Fruit fly (Drosophila melanogaster) whole organism, embryonic: Measurements from ENCODE around the gene SrpRalpha.

Experiments used
- Ada2b ChIP-seq: fragments of 200-800 bp; sonication (Bioruptor generic); IDR thresholded peaks from 2 replicates; pipeline ENCODE4 v1.3.6; 2022; ENCODE audit warnings: missing biosample characterization, missing genetic modification characterization
- BtbVII ChIP-seq: fragments of 200-800 bp; sonication (Bioruptor generic); optimal IDR thresholded peaks from 3 replicates; lab custom pipeline; 2017; ENCODE audit warnings: missing biosample characterization, mild to moderate bottlenecking, missing genetic modification characterization
- CG11560 ChIP-seq: fragments of 200-800 bp; sonication (Bioruptor generic); IDR thresholded peaks from 3 replicates; pipeline ENCODE4 v1.3.6; 2022; ENCODE audit warnings: missing biosample characterization, missing genetic modification characterization
- CG12219 ChIP-seq: fragments of 200-800 bp; sonication (Bioruptor generic); optimal IDR thresholded peaks from 3 replicates; lab custom pipeline; 2018; ENCODE audit warnings: missing biosample characterization, mild to moderate bottlenecking, missing genetic modification characterization
- CG14965 ChIP-seq: fragments of 200-800 bp; sonication (Bioruptor generic); optimal IDR thresholded peaks from 2 replicates; lab custom pipeline; 2016; ENCODE audit warnings: missing biosample characterization, missing genetic modification characterization, borderline replicate concordance
- CG15601 ChIP-seq: fragments of 200-800 bp; sonication (Bioruptor generic); optimal IDR thresholded peaks from 3 replicates; lab custom pipeline; 2019; ENCODE audit warnings: missing biosample characterization, mild to moderate bottlenecking, missing genetic modification characterization, moderate library complexity
- CG16813 ChIP-seq: fragments of 200-800 bp; sonication (Bioruptor generic); IDR thresholded peaks from 3 replicates; pipeline ENCODE4 v1.3.6; 2022; ENCODE audit warnings: missing biosample characterization, missing genetic modification characterization; ENCODE audit not compliant: partially characterized antibody
- CG3065 ChIP-seq: fragments of 200-800 bp; sonication (Bioruptor generic); optimal IDR thresholded peaks from 2 replicates; lab custom pipeline; 2016; ENCODE audit warnings: missing biosample characterization, missing genetic modification characterization
- CG32767 ChIP-seq: fragments of 200-800 bp; sonication (Bioruptor generic); IDR thresholded peaks from 2 replicates; pipeline ENCODE4 v1.3.6; 2022; ENCODE audit warnings: missing biosample characterization, missing genetic modification characterization
- CG34224 ChIP-seq: fragments of 200-800 bp; sonication (Bioruptor generic); IDR thresholded peaks from 3 replicates; pipeline ENCODE4 v1.3.6; 2022; ENCODE audit warnings: missing biosample characterization, missing genetic modification characterization; ENCODE audit not compliant: partially characterized antibody
- CG4282 ChIP-seq: fragments of 200-800 bp; sonication (Bioruptor generic); optimal IDR thresholded peaks from 2 replicates; lab custom pipeline; 2016; ENCODE audit warnings: missing biosample characterization, missing genetic modification characterization
- CG4424 ChIP-seq: fragments of 200-800 bp; sonication (Bioruptor generic); optimal IDR thresholded peaks from 3 replicates; lab custom pipeline; 2016; ENCODE audit warnings: missing biosample characterization, missing genetic modification characterization
- CG6175 ChIP-seq: fragments of 200-800 bp; sonication (Bioruptor generic); IDR thresholded peaks from 3 replicates; pipeline ENCODE4 v1.3.6; 2022; ENCODE audit warnings: missing biosample characterization, missing genetic modification characterization
- CG6272 ChIP-seq: fragments of 200-800 bp; sonication (Bioruptor generic); IDR thresholded peaks from 2 replicates; pipeline ENCODE4 v1.3.6; 2022; ENCODE audit warnings: missing biosample characterization, missing genetic modification characterization
- CG6654 ChIP-seq: fragments of 200-800 bp; sonication (Bioruptor generic); optimal IDR thresholded peaks from 2 replicates; lab custom pipeline; 2017; ENCODE audit warnings: missing biosample characterization, mild to moderate bottlenecking, missing genetic modification characterization
- CG6765 ChIP-seq: fragments of 200-800 bp; sonication (Bioruptor generic); optimal IDR thresholded peaks from 3 replicates; lab custom pipeline; 2017; ENCODE audit warnings: missing biosample characterization, mild to moderate bottlenecking, missing genetic modification characterization
- CG7928 ChIP-seq: fragments of 200-800 bp; sonication (Bioruptor generic); optimal IDR thresholded peaks from 2 replicates; lab custom pipeline; 2017; ENCODE audit warnings: missing biosample characterization, mild to moderate bottlenecking, missing genetic modification characterization
- CG8089 ChIP-seq: fragments of 200-800 bp; sonication (Bioruptor generic); optimal IDR thresholded peaks from 3 replicates; lab custom pipeline; 2016; ENCODE audit warnings: missing biosample characterization, missing genetic modification characterization
- CG8944 ChIP-seq: fragments of 200-800 bp; sonication (Bioruptor generic); optimal IDR thresholded peaks from 3 replicates; lab custom pipeline; 2016; ENCODE audit warnings: missing biosample characterization, missing genetic modification characterization
- CG9817 ChIP-seq: fragments of 200-800 bp; sonication (Bioruptor generic); optimal IDR thresholded peaks from 2 replicates; lab custom pipeline; 2018; ENCODE audit warnings: missing biosample characterization, mild to moderate bottlenecking, missing genetic modification characterization, moderate library complexity
- CHES-1-like ChIP-seq: fragments of 200-800 bp; sonication (Bioruptor generic); optimal IDR thresholded peaks from 2 replicates; lab custom pipeline; 2016; ENCODE audit warnings: missing biosample characterization, missing genetic modification characterization
- D19A ChIP-seq: fragments of 200-800 bp; optimal IDR thresholded peaks from 3 replicates; lab custom pipeline; 2019; ENCODE audit warnings: missing biosample characterization, mild to moderate bottlenecking, missing genetic modification characterization, moderate library complexity
- Dad ChIP-seq: fragments of 200-800 bp; sonication (Bioruptor generic); optimal IDR thresholded peaks from 3 replicates; lab custom pipeline; 2016; ENCODE audit warnings: missing biosample characterization, missing genetic modification characterization
- Dfd ChIP-seq, 2 experiments: fragments of >200 bp; optimal IDR thresholded peaks; 2 replicates each; lab custom pipeline; 2017; ENCODE audit warnings: missing biosample characterization in 2 of 2, missing genetic modification characterization in 2 of 2
- Hsf ChIP-seq: fragments of 200-800 bp; sonication (Bioruptor generic); optimal IDR thresholded peaks from 3 replicates; lab custom pipeline; 2016; ENCODE audit warnings: missing biosample characterization, missing genetic modification characterization
- Nf-YB ChIP-seq: fragments of 200-800 bp; sonication (Bioruptor generic); optimal IDR thresholded peaks from 3 replicates; lab custom pipeline; 2019; ENCODE audit warnings: missing biosample characterization, mild to moderate bottlenecking, missing genetic modification characterization, moderate library complexity
- Oaz ChIP-seq: fragments of 200-800 bp; sonication (Bioruptor generic); IDR thresholded peaks from 2 replicates; pipeline ENCODE4 v1.3.6; 2022; ENCODE audit warnings: missing biosample characterization, missing genetic modification characterization
- Poxn ChIP-seq: fragments of 200-800 bp; sonication (Bioruptor generic); IDR thresholded peaks from 2 replicates; pipeline ENCODE4 v1.3.6; 2022; ENCODE audit warnings: missing biosample characterization, missing genetic modification characterization
- Rfx ChIP-seq: fragments of 200-800 bp; sonication (Bioruptor generic); IDR thresholded peaks from 2 replicates; pipeline ENCODE4 v1.3.6; 2022; ENCODE audit warnings: missing biosample characterization, missing genetic modification characterization
- Taf1 ChIP-seq: fragments of 200-800 bp; sonication (Bioruptor generic); IDR thresholded peaks from 2 replicates; pipeline ENCODE4 v1.3.6; 2022; ENCODE audit warnings: missing biosample characterization, missing genetic modification characterization
- Usf ChIP-seq: fragments of 200-800 bp; sonication (Bioruptor generic); optimal IDR thresholded peaks from 2 replicates; lab custom pipeline; 2017; ENCODE audit warnings: missing genotype, missing biosample characterization, missing genetic modification characterization
- ab ChIP-seq: fragments of 200-800 bp; sonication (Bioruptor generic); optimal IDR thresholded peaks from 2 replicates; lab custom pipeline; 2016; ENCODE audit warnings: missing biosample characterization, missing genetic modification characterization
- al ChIP-seq: fragments of 200-800 bp; sonication (Bioruptor generic); IDR thresholded peaks from 2 replicates; pipeline ENCODE4 v1.3.6; 2022; ENCODE audit warnings: missing biosample characterization, missing genetic modification characterization
- ase ChIP-seq: fragments of 200-800 bp; sonication (Bioruptor generic); IDR thresholded peaks from 3 replicates; pipeline ENCODE4 v1.3.6; 2022; ENCODE audit warnings: missing biosample characterization, missing genetic modification characterization
- ash1 ChIP-seq: fragments of 200-800 bp; sonication (Bioruptor generic); optimal IDR thresholded peaks from 2 replicates; lab custom pipeline; 2018; ENCODE audit warnings: missing biosample characterization, mild to moderate bottlenecking, missing genetic modification characterization
- bsh ChIP-seq, 2 experiments: fragments of 200-800 bp; sonication (Bioruptor generic); optimal IDR thresholded peaks; 2 replicates each; lab custom pipeline; 2017 to 2018; ENCODE audit warnings: mild to moderate bottlenecking in 2 of 2, missing biosample characterization in 2 of 2, missing genetic modification characterization in 2 of 2, moderate library complexity in 1 of 2
- cad ChIP-seq: fragments of >200 bp; optimal IDR thresholded peaks from 2 replicates; lab custom pipeline; 2017; ENCODE audit warnings: missing biosample characterization, missing genetic modification characterization
- chinmo ChIP-seq: fragments of 200-800 bp; sonication (Bioruptor generic); IDR thresholded peaks from 4 replicates; pipeline ENCODE4 v1.3.6; 2022; ENCODE audit warnings: missing biosample characterization, missing genetic modification characterization; ENCODE audit not compliant: partially characterized antibody
- dan ChIP-seq: fragments of 200-800 bp; sonication (Bioruptor generic); IDR thresholded peaks from 2 replicates; pipeline ENCODE4 v1.3.6; 2022; ENCODE audit warnings: missing biosample characterization, missing genetic modification characterization
- danr ChIP-seq: fragments of 200-800 bp; sonication (Bioruptor generic); IDR thresholded peaks from 2 replicates; pipeline ENCODE4 v1.3.6; 2022; ENCODE audit warnings: missing biosample characterization, missing genetic modification characterization
- disco-r ChIP-seq: fragments of 200-800 bp; sonication (Bioruptor generic); optimal IDR thresholded peaks from 2 replicates; lab custom pipeline; 2016; ENCODE audit warnings: missing biosample characterization, missing genetic modification characterization
- dpn ChIP-seq, 2 experiments: fragments of 200-800 bp; sonication (Bioruptor generic); optimal IDR thresholded peaks; 3 replicates each; lab custom pipeline; 2016; ENCODE audit warnings: missing biosample characterization in 2 of 2, missing genetic modification characterization in 2 of 2
- fd96Cb ChIP-seq: fragments of 200-800 bp; sonication (Bioruptor generic); optimal IDR thresholded peaks from 2 replicates; lab custom pipeline; 2018; ENCODE audit warnings: missing biosample characterization, mild to moderate bottlenecking, missing genetic modification characterization, moderate library complexity
- fu2 ChIP-seq: fragments of 200-800 bp; sonication (Bioruptor generic); optimal IDR thresholded peaks from 2 replicates; lab custom pipeline; 2016; ENCODE audit warnings: missing biosample characterization, missing genetic modification characterization
- gcm ChIP-seq: fragments of 200-800 bp; sonication (Bioruptor generic); optimal IDR thresholded peaks from 2 replicates; lab custom pipeline; 2019; ENCODE audit warnings: missing biosample characterization, mild to moderate bottlenecking, missing genetic modification characterization, moderate library complexity
- gfzf ChIP-seq: fragments of 200-800 bp; sonication (Bioruptor generic); optimal IDR thresholded peaks from 2 replicates; lab custom pipeline; 2016; ENCODE audit warnings: missing biosample characterization, mild to moderate bottlenecking, missing genetic modification characterization, moderate library complexity
- kah ChIP-seq: fragments of 200-800 bp; sonication (Bioruptor generic); optimal IDR thresholded peaks from 2 replicates; lab custom pipeline; 2018; ENCODE audit warnings: missing biosample characterization, mild to moderate bottlenecking, missing genetic modification characterization
- nom ChIP-seq: fragments of 200-800 bp; sonication (Bioruptor generic); optimal IDR thresholded peaks from 2 replicates; lab custom pipeline; 2017; ENCODE audit warnings: missing biosample characterization, missing genetic modification characterization, mild to moderate bottlenecking, moderate library complexity, missing genetic modification reagents
- schlank ChIP-seq: fragments of 200-800 bp; sonication (Bioruptor generic); optimal IDR thresholded peaks from 2 replicates; lab custom pipeline; 2018; ENCODE audit warnings: missing biosample characterization, mild to moderate bottlenecking, missing genetic modification characterization
- slou ChIP-seq: fragments of 200-800 bp; sonication (Bioruptor generic); optimal IDR thresholded peaks from 3 replicates; lab custom pipeline; 2016; ENCODE audit warnings: missing biosample characterization, missing genetic modification characterization
- tgo ChIP-seq: fragments of 200-800 bp; sonication (Bioruptor generic); IDR thresholded peaks from 3 replicates; pipeline ENCODE4 v1.3.6; 2022; ENCODE audit warnings: missing biosample characterization, missing genetic modification characterization
- toy ChIP-seq: fragments of 200-800 bp; sonication (Bioruptor generic); IDR thresholded peaks from 2 replicates; pipeline ENCODE4 v1.3.6; 2022; ENCODE audit warnings: missing biosample characterization, missing genetic modification characterization
- unpg ChIP-seq: fragments of 200-800 bp; sonication (Bioruptor generic); optimal IDR thresholded peaks from 3 replicates; lab custom pipeline; 2018; ENCODE audit warnings: missing biosample characterization, mild to moderate bottlenecking, missing genetic modification characterization, moderate library complexity

Gene SrpRalpha

dm6 chrX:11090161-11090560, 38.7 kb downstream of the SrpRalpha start, which contains the start of gene CG2076 (continued):
- no peak for TF ChIP-seq tgo (GFP tag; lab: Robert Waterston, UW)
- no peak for TF ChIP-seq CG4282 (GFP tag; lab: Kevin White, UChicago)
- no peak for TF ChIP-seq toy (GFP tag; lab: Robert Waterston, UW)
- no peak for TF ChIP-seq Hsf
- TF ChIP-seq ash1 (GFP tag; lab: Kevin White, UChicago), result no peak
- no peak for TF ChIP-seq ase (GFP tag; lab: Robert Waterston, UW)
- TF ChIP-seq dan (GFP tag; lab: Robert Waterston, UW), result no peak
- no peak for TF ChIP-seq unpg (GFP tag; lab: Kevin White, UChicago)
- TF ChIP-seq Usf (GFP tag; lab: Kevin White, UChicago), result no peak
- TF ChIP-seq CG4424, result no peak
- no peak for TF ChIP-seq Dad (GFP tag; lab: Kevin White, UChicago)
- peak; percentile 14 for TF ChIP-seq gfzf (GFP tag; lab: Kevin White, UChicago)
- TF ChIP-seq CG16813 (GFP tag; lab: Robert Waterston, UW), result peak; percentile 89
- no peak for TF ChIP-seq CHES-1-like (GFP tag; lab: Kevin White, UChicago)
- no peak for TF ChIP-seq gcm
- TF ChIP-seq fu2 (GFP tag; lab: Kevin White, UChicago), result no peak
- no peak for TF ChIP-seq schlank (tag; lab: Kevin White, UChicago)
- no peak for TF ChIP-seq D19A (tag; lab: Kevin White, UChicago)
- TF ChIP-seq bsh (GFP tag; optimal IDR thresholded peaks at IDR 0.05; lab: Kevin White, UChicago), result no peak
- TF ChIP-seq CG12219 (GFP tag; lab: Kevin White, UChicago), result no peak
- no peak for TF ChIP-seq CG6272
- no peak for TF ChIP-seq Taf1 (GFP tag; lab: Robert Waterston, UW)
- TF ChIP-seq BtbVII (GFP tag; lab: Kevin White, UChicago), result no peak
- TF ChIP-seq CG6765 (GFP tag; lab: Kevin White, UChicago), result no peak
- TF ChIP-seq CG11560 (tag; lab: Robert Waterston, UW), result peak; percentile 93
- no peak for TF ChIP-seq fd96Cb
- TF ChIP-seq slou (GFP tag; lab: Kevin White, UChicago), result no peak
- no peak for TF ChIP-seq CG3065
- no peak for TF ChIP-seq CG15601 (tag; lab: Kevin White, UChicago)
- TF ChIP-seq nom (GFP tag; lab: Kevin White, UChicago), result no peak
- no peak for TF ChIP-seq CG8944
- no peak for TF ChIP-seq Ada2b (GFP tag; lab: Robert Waterston, UW)
- no peak for TF ChIP-seq CG32767 (GFP tag; lab: Robert Waterston, UW)
- no peak for TF ChIP-seq CG6175
- TF ChIP-seq cad, result no peak
- no peak for TF ChIP-seq CG9817 (tag; lab: Kevin White, UChicago)
- no peak for TF ChIP-seq CG7928 (GFP tag; lab: Kevin White, UChicago)
- TF ChIP-seq CG34224, result peak; percentile 93
- no peak for TF ChIP-seq disco-r (GFP tag; lab: Kevin White, UChicago)
- TF ChIP-seq Dfd (GFP tag; optimal IDR thresholded peaks at IDR 0.05; lab: Kevin White, UChicago), result no peak
- no peak for TF ChIP-seq Oaz
- TF ChIP-seq Poxn (GFP tag; lab: Robert Waterston, UW), result no peak
- TF ChIP-seq CG8089 (GFP tag; lab: Kevin White, UChicago), result no peak
- TF ChIP-seq Rfx (GFP tag; lab: Robert Waterston, UW), result no peak
- TF ChIP-seq chinmo, result peak; percentile 81; the same call in 3 of the 4 replicates
- TF ChIP-seq ab (GFP tag; lab: Kevin White, UChicago), result no peak
- no peak for TF ChIP-seq CG6654 (GFP tag; lab: Kevin White, UChicago)
- no peak for TF ChIP-seq CG14965
- no peak for TF ChIP-seq danr
- no peak for TF ChIP-seq Nf-YB
- no peak for TF ChIP-seq al
- TF ChIP-seq kah (GFP tag; lab: Kevin White, UChicago), result no peak
- no peak for TF ChIP-seq dpn (GFP tag; optimal IDR thresholded peaks at IDR 0.05; lab: Kevin White, UChicago)
